Worm (Caenorhabditis elegans) whole organism, L4 larva: ENCODE results near the gene cyp-25A2.
"Not testable (repeated sequence)": the region's sequence is repeated elsewhere in the genome, so short reads cannot be mapped to it uniquely, and the experiment has no call there.

ENCODE experiments used
- D1046.2 ChIP-seq: fragments of 200-800 bp; sonication (Bioruptor generic); IDR thresholded peaks from 2 replicates; pipeline ENCODE4 v1.3.6; 2022; ENCODE audit warnings: missing genetic modification characterization, missing compliant biosample characterization
- F10B5.3 ChIP-seq: sonication (generic microtip); optimal IDR thresholded peaks from 2 replicates; lab custom pipeline; 2016; ENCODE audit warnings: mild to moderate bottlenecking, missing genetic modification characterization, missing compliant biosample characterization
- F26F4.8 ChIP-seq: fragments of 200-800 bp; sonication (Bioruptor generic); conservative IDR thresholded peaks from 2 replicates; pipeline ENCODE4 v1.3.6; 2022; ENCODE audit warnings: missing genetic modification characterization, missing compliant biosample characterization
- T20F7.1 ChIP-seq: fragments of 200-800 bp; sonication (Bioruptor generic); optimal IDR thresholded peaks from 2 replicates; lab custom pipeline; 2018; ENCODE audit warnings: mild to moderate bottlenecking, missing genetic modification characterization, missing compliant biosample characterization
- T26A8.4 ChIP-seq: fragments of 200-800 bp; sonication (Bioruptor generic); IDR thresholded peaks from 2 replicates; pipeline ENCODE4 v1.3.6; 2022; ENCODE audit warnings: missing genetic modification characterization, missing compliant biosample characterization
- Y105C5A.15 ChIP-seq: fragments of 200-800 bp; sonication (Bioruptor generic); IDR thresholded peaks from 2 replicates; pipeline ENCODE4 v1.3.6; 2022; ENCODE audit warnings: missing genetic modification characterization, missing compliant biosample characterization
- Y5F2A.4 ChIP-seq: fragments of 200-800 bp; sonication (Bioruptor generic); optimal IDR thresholded peaks from 2 replicates; lab custom pipeline; 2018; ENCODE audit warnings: mild to moderate bottlenecking, missing genetic modification characterization, missing compliant biosample characterization
- ZK337.2 ChIP-seq: fragments of 200-800 bp; sonication (Bioruptor generic); IDR thresholded peaks from 2 replicates; pipeline ENCODE4 v1.3.6; 2022; ENCODE audit warnings: missing genetic modification reagents, missing genetic modification characterization, missing compliant biosample characterization
- arid-1 ChIP-seq: fragments of 200-800 bp; sonication (Bioruptor generic); conservative IDR thresholded peaks from 2 replicates; pipeline ENCODE4 v1.3.6; 2022; ENCODE audit warnings: missing genetic modification reagents, missing genetic modification characterization, missing compliant biosample characterization
- ceh-20 ChIP-seq: fragments of 200-800 bp; sonication (Bioruptor generic); IDR thresholded peaks from 2 replicates; pipeline ENCODE4 v1.3.6; 2022; ENCODE audit warnings: missing genetic modification reagents, missing genetic modification characterization, missing compliant biosample characterization
- ceh-44 ChIP-seq: fragments of 200-800 bp; sonication (Bioruptor generic); IDR thresholded peaks from 2 replicates; pipeline ENCODE4 v1.3.6; 2022; ENCODE audit warnings: missing genetic modification reagents, missing genetic modification characterization, missing compliant biosample characterization
- ctbp-1 ChIP-seq: fragments of 200-800 bp; sonication (Bioruptor generic); IDR thresholded peaks from 2 replicates; pipeline ENCODE4 v1.3.6; 2022; ENCODE audit warnings: missing genetic modification reagents, missing genetic modification characterization, missing compliant biosample characterization
- dmd-6 ChIP-seq: fragments of 200-800 bp; sonication (Bioruptor generic); IDR thresholded peaks from 2 replicates; pipeline ENCODE4 v1.3.6; 2022; ENCODE audit warnings: missing genetic modification reagents, missing genetic modification characterization, missing compliant biosample characterization
- dmd-8 ChIP-seq: fragments of 200-800 bp; sonication (Bioruptor generic); IDR thresholded peaks from 2 replicates; pipeline ENCODE4 v1.3.6; 2022; ENCODE audit warnings: missing genetic modification characterization, missing compliant biosample characterization
- egl-43 ChIP-seq: fragments of 200-800 bp; sonication (Bioruptor generic); IDR thresholded peaks from 2 replicates; pipeline ENCODE4 v1.3.6; 2022; ENCODE audit warnings: missing genetic modification reagents, missing genetic modification characterization, missing compliant biosample characterization
- hlh-11 ChIP-seq: fragments of 200-800 bp; sonication (Bioruptor generic); optimal IDR thresholded peaks from 2 replicates; lab custom pipeline; 2018; ENCODE audit warnings: mild to moderate bottlenecking, missing genetic modification characterization, missing compliant biosample characterization
- lim-7 ChIP-seq: fragments of 200-800 bp; sonication (Bioruptor generic); IDR thresholded peaks from 2 replicates; pipeline ENCODE4 v1.3.6; 2022; ENCODE audit warnings: missing genetic modification characterization, missing compliant biosample characterization
- lin-1 ChIP-seq: fragments of 200-800 bp; sonication (Bioruptor generic); IDR thresholded peaks from 2 replicates; pipeline ENCODE4 v1.3.6; 2022; ENCODE audit warnings: missing genetic modification reagents, missing genetic modification characterization, missing compliant biosample characterization
- lin-29 ChIP-seq: fragments of 200-800 bp; sonication (Bioruptor generic); IDR thresholded peaks from 2 replicates; pipeline ENCODE4 v1.3.6; 2022; ENCODE audit warnings: missing genetic modification reagents, missing genetic modification characterization, missing compliant biosample characterization
- lin-38 ChIP-seq: fragments of 200-800 bp; sonication (Bioruptor generic); IDR thresholded peaks from 2 replicates; pipeline ENCODE4 v1.3.6; 2022; ENCODE audit warnings: missing genetic modification reagents, missing genetic modification characterization, missing compliant biosample characterization
- madf-9 ChIP-seq: fragments of 200-800 bp; sonication (Bioruptor generic); conservative IDR thresholded peaks from 2 replicates; pipeline ENCODE4 v1.3.6; 2022; ENCODE audit warnings: missing genetic modification reagents, missing genetic modification characterization, missing compliant biosample characterization
- mdt-29 ChIP-seq: fragments of 200-800 bp; sonication (Bioruptor generic); IDR thresholded peaks from 2 replicates; pipeline ENCODE4 v1.3.6; 2022; ENCODE audit warnings: missing genetic modification reagents, missing genetic modification characterization, missing compliant biosample characterization
- nhr-102 ChIP-seq: sonication (generic microtip); optimal IDR thresholded peaks from 2 replicates; lab custom pipeline; 2016; ENCODE audit warnings: mild to moderate bottlenecking, missing genetic modification characterization, moderate library complexity, missing compliant biosample characterization
- nhr-28 ChIP-seq: fragments of 150-350 bp; optimal IDR thresholded peaks from 2 replicates; lab custom pipeline; 2014; ENCODE audit warnings: missing biosample characterization, missing genetic modification characterization
- pha-4 ChIP-seq, 2 experiments: fragments of 150-350 bp in 1 of 2; fragments of 200-800 bp in 1 of 2; sonication (Bioruptor generic) in 1 of 2; IDR thresholded peaks in 1 of 2; optimal IDR thresholded peaks in 1 of 2; 2 replicates each; pipeline versions ENCODE4 v1.3.6 to Lab custom; 2014 to 2022; ENCODE audit warnings: missing genetic modification characterization in 2 of 2, missing genetic modification reagents in 2 of 2, missing biosample characterization in 1 of 2, missing compliant biosample characterization in 1 of 2
- php-3 ChIP-seq: fragments of 200-800 bp; sonication (Bioruptor generic); IDR thresholded peaks from 2 replicates; pipeline ENCODE4 v1.3.6; 2022; ENCODE audit warnings: missing genetic modification reagents, missing genetic modification characterization, missing compliant biosample characterization
- rbr-2 ChIP-seq: sonication (generic microtip); optimal IDR thresholded peaks from 2 replicates; lab custom pipeline; 2016; ENCODE audit warnings: missing genotype, missing genetic modification characterization, missing compliant biosample characterization
- saeg-2 ChIP-seq: fragments of 200-800 bp; sonication (Bioruptor generic); IDR thresholded peaks from 2 replicates; pipeline ENCODE4 v1.3.6; 2022; ENCODE audit warnings: missing genetic modification reagents, missing genetic modification characterization, missing compliant biosample characterization
- set-16 ChIP-seq: fragments of 200-800 bp; sonication (Bioruptor generic); IDR thresholded peaks from 2 replicates; pipeline ENCODE4 v1.3.6; 2022; ENCODE audit warnings: missing genetic modification reagents, missing genetic modification characterization, missing compliant biosample characterization
- tra-1 ChIP-seq: fragments of 200-800 bp; sonication (Bioruptor generic); IDR thresholded peaks from 2 replicates; pipeline ENCODE4 v1.3.6; 2022; ENCODE audit warnings: missing genetic modification reagents, missing genetic modification characterization, missing compliant biosample characterization
- vab-7 ChIP-seq: fragments of 200-800 bp; sonication (Bioruptor generic); IDR thresholded peaks from 2 replicates; pipeline ENCODE4 v1.3.6; 2022; ENCODE audit warnings: missing genetic modification reagents, missing genetic modification characterization, missing compliant biosample characterization
- zfp-3 ChIP-seq: fragments of 200-800 bp; sonication (Bioruptor generic); conservative IDR thresholded peaks from 2 replicates; pipeline ENCODE4 v1.3.6; 2022; ENCODE audit warnings: missing genetic modification reagents, missing genetic modification characterization, missing compliant biosample characterization

The cyp-25A2 gene

DNA sequence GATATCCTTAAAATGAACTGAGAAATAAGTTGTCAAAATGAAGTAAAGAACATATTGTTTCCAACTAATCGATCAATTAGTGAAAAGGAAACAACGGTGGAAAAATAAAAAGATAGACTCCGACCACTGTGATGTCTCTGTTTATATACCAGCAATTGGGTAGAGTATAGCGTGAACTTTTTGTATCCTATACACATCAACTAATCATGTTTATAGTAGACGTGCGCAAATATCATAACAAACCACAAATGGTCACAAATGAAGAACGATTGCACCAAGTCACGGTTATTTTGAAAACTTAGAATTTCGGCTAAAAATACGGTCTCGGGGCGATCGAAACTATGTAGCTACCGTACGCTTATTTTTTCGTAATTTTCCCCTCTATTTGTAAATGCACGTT, 4.6 kb downstream of the cyp-25A2 start, which contains the start of gene cyp-25A3:
cyp-25A3 (minus strand) TSS at position 101 of the 400 bp plus-strand sequence.
- no peak for TF ChIP-seq mdt-29 (GFP tag; lab: Robert Waterston, UW)
- peak; percentile 79 for TF ChIP-seq nhr-28 (tag; lab: Kevin White, UChicago)

DNA sequence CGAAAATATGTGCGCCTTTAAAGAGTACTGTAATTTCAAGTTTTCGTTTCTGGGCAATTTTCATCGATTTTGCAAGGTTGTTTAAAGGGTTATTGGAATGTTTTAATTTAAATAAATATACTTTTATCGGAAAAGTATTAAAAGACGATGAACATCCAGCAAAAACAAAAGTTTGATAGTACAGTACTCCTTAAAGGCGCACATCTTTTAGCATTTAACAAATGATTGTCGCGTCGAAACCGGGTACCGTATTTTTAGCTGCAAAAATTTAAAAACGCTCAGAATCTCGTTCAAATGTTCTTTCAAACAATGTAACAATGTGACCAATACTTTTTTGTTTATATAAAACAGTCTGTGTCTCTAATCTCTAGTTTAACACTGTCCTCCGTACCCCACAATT, 5.3 kb downstream of the cyp-25A2 start, which contains the start of gene C36A4.11:
C36A4.11 (plus strand) TSS at position 301 of the 400 bp plus-strand sequence.
- TF ChIP-seq ceh-20 (GFP tag; lab: Robert Waterston, UW); nhr-102 (tag; lab: Kevin White, UChicago); Y5F2A.4 (GFP tag; lab: Kevin White, UChicago): not testable (repeated sequence)

DNA sequence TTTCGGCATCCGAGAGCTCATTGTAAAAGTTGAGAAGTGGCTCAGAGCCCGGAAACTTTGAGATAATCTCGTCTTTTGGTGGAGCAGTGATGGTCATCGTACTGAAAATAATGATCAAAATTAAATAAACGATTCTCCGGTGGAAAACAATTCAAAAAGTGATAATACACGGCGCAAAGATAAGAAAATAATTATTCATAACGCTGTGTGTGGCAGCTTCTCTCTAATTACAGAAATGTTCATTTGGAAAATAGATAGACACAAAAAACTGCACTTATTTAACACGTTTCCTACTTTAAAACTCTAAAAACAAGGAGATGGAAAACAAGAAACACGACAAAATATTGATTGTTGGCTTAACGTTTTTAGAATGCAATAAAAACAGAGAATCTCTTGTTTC, 8.5 kb downstream of the cyp-25A2 start, which contains the start of gene C36A4.4:
C36A4.4 (minus strand) TSS at position 101 of the 400 bp plus-strand sequence.
- not testable (repeated sequence) for TF ChIP-seq nhr-28 (tag; lab: Kevin White, UChicago); Y105C5A.15 (GFP tag; lab: Robert Waterston, UW); F10B5.3 (tag; lab: Kevin White, UChicago)

- TF ChIP-seq dmd-8 (GFP tag; lab: Robert Waterston, UW) (peak; percentile 57; the same call in 1 of the 2 replicates), arid-1 (GFP tag; lab: Robert Waterston, UW) (peak; percentile 29; the same call in 1 of the 2 replicates), lim-7 (peak; percentile 54), D1046.2 (GFP tag; lab: Robert Waterston, UW) (0 out of 2 replicates have a peak, but pooled peaks have one; percentile 56), ctbp-1 (0 out of 2 replicates have a peak, but pooled peaks have one; percentile 20), F26F4.8 (GFP tag; lab: Robert Waterston, UW) (0 out of 2 replicates have a peak, but pooled peaks have one; percentile 26), pha-4 (GFP tag; IDR thresholded peaks at IDR 0.05; lab: Robert Waterston, UW) (0 out of 2 replicates have a peak, but pooled peaks have one; percentile 23)
- not testable (repeated sequence) for TF ChIP-seq pha-4 (tag; optimal IDR thresholded peaks at IDR 0.05; lab: Kevin White, UChicago)
These were observed 9.7 kb downstream of the cyp-25A2 start, which contains the start of gene maph-1.3 for ce11 chrIII:3844746-3845145. Gene maph-1.3 (plus strand): TSS chrIII:3844893.

- TF ChIP-seq pha-4 (GFP tag; IDR thresholded peaks at IDR 0.05; lab: Robert Waterston, UW) (peak; percentile 15; the same call in 1 of the 2 replicates), set-16 (GFP tag; lab: Robert Waterston, UW) (peak; percentile 92), egl-43 (peak; percentile 32; the same call in 1 of the 2 replicates)
- not testable (repeated sequence) for TF ChIP-seq pha-4 (tag; optimal IDR thresholded peaks at IDR 0.05; lab: Kevin White, UChicago)
- TF ChIP-seq, all 104 proteins: peak for 3; not testable (repeated sequence) for 101
These were observed 10.7 kb downstream of the cyp-25A2 start for ce11 chrIII:3845708-3846107.

DNA sequence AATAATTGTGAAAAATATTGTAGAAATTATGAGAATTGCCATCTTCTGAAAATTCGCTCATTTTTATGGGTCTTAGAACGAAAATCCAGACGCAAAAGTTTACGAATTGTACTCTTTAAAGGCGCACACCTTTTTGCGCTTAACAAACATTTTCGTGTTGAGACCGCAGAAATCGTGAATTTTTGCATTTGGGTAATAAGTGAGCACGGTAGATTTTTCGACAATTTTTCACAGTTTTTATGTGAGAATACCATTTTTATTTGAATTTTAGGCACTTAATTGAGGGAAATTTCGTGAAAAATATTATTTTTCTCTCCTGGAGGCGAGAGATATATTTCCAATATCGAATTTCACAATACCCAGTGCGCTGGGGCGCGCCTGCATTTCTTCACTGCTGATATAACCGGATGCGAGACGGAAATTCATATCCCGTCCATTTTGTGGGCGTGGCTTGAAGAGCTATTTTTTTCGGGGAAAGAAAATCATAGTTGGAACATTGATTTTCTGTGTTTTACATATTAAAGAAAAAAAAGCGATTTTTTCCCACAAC, 17.1 kb downstream of the cyp-25A2 start, which contains the start of gene cyp-25A4:
cyp-25A4 (minus strand) TSS at position 51 of the 550 bp plus-strand sequence.
- 0 out of 2 replicates have a peak, but pooled peaks have one; percentile 20 for TF ChIP-seq lin-1 (GFP tag; lab: Robert Waterston, UW)
- peak; percentile 86 for TF ChIP-seq lin-38 (GFP tag; lab: Robert Waterston, UW)

- TF ChIP-seq vab-7 (peak; percentile 93), ceh-44 (GFP tag; lab: Robert Waterston, UW) (peak; percentile 68; the same call in 1 of the 2 replicates), dmd-6 (GFP tag; lab: Robert Waterston, UW) (peak; percentile 96), T26A8.4 (GFP tag; lab: Robert Waterston, UW) (peak; percentile 86), T20F7.1 (GFP tag; lab: Kevin White, UChicago) (peak; percentile 38), egl-43 (peak; percentile 80), rbr-2 (tag; lab: Kevin White, UChicago) (peak; percentile 62), saeg-2 (GFP tag; lab: Robert Waterston, UW) (0 out of 2 replicates have a peak, but pooled peaks have one; percentile 34), pha-4 (GFP tag; IDR thresholded peaks at IDR 0.05; lab: Robert Waterston, UW) (peak; percentile 89), lin-1 (GFP tag; lab: Robert Waterston, UW) (peak; percentile 84), ZK337.2 (GFP tag; lab: Robert Waterston, UW) (peak; percentile 94), tra-1 (GFP tag; lab: Robert Waterston, UW) (peak; percentile 71), madf-9 (GFP tag; lab: Robert Waterston, UW) (peak; percentile 93), php-3 (peak; percentile 67; the same call in 1 of the 2 replicates), zfp-3 (GFP tag; lab: Robert Waterston, UW) (peak; percentile 93), lin-29 (peak; percentile 90), ctbp-1 (peak; percentile 73; the same call in 1 of the 2 replicates), lin-38 (GFP tag; lab: Robert Waterston, UW) (peak; percentile 93), arid-1 (GFP tag; lab: Robert Waterston, UW) (peak; percentile 45; the same call in 1 of the 2 replicates), hlh-11 (tag; lab: Kevin White, UChicago) (peak; percentile 38)
- not testable (repeated sequence) for TF ChIP-seq pha-4 (tag; optimal IDR thresholded peaks at IDR 0.05; lab: Kevin White, UChicago)
These were observed 19.8 kb downstream of the cyp-25A2 start for ce11 chrIII:3854868-3855267.
